Worm (Caenorhabditis elegans): ENCODE data around the gene C54D10.10.

C54D10.10 gene

DNA sequence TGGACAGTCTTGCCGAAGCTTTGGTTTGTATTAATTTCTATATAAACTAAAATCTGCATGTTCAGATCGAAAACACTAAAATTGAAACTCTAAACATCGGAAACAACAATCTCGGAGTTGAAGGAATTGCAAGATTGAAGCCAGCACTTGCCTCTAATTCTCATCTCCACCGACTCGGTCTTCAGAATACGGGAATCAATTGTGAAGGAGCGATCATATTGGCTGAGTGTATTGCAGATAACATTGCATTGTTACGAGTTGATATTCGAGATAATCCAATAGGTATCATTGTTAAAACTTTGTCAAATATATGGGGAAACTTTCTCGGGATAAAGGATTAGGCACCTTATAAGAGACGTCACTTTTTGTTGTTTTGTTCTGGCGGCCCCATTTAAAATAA, 20.5 kb upstream of the C54D10.10 start:
- no peak for TF ChIP-seq tbx-8 (GFP tag; optimal IDR thresholded peaks at IDR 0.05)
- TF ChIP-seq nhr-28 (tag; optimal IDR thresholded peaks at IDR 0.05): no peak
- TF ChIP-seq ceh-39 (tag; optimal IDR thresholded peaks at IDR 0.05): no peak
- TF ChIP-seq blmp-1 (tag; optimal IDR thresholded peaks at IDR 0.05): no peak
- TF ChIP-seq elt-3 (tag; optimal IDR thresholded peaks at IDR 0.05): no peak
- TF ChIP-seq nhr-76 (tag; optimal IDR thresholded peaks at IDR 0.05): no peak
- TF ChIP-seq pha-4 (tag; optimal IDR thresholded peaks at IDR 0.05): no peak
- no peak for TF ChIP-seq unc-120 (tag; optimal IDR thresholded peaks at IDR 0.05; ENCODE audit: poor library complexity, severe bottlenecking)
- TF ChIP-seq unc-62 (GFP tag; optimal IDR thresholded peaks at IDR 0.05): no peak
- TF ChIP-seq nhr-237 (tag; optimal IDR thresholded peaks at IDR 0.05): no peak
- no peak for TF ChIP-seq cnd-1 (tag; optimal IDR thresholded peaks at IDR 0.05)
- no peak for TF ChIP-seq lin-32 (GFP tag; optimal IDR thresholded peaks at IDR 0.05)
- TF ChIP-seq ces-1 (GFP tag; optimal IDR thresholded peaks at IDR 0.05): no peak
- TF ChIP-seq mls-2 (tag; optimal IDR thresholded peaks at IDR 0.05): no peak
- no peak for TF ChIP-seq ztf-11 (tag; optimal IDR thresholded peaks at IDR 0.05)
- TF ChIP-seq lsy-2 (tag; optimal IDR thresholded peaks at IDR 0.05): no peak
- no peak for TF ChIP-seq sem-2 (GFP tag; optimal IDR thresholded peaks at IDR 0.05)
- no peak for TF ChIP-seq snpc-4 (tag; optimal IDR thresholded peaks at IDR 0.05)
- TF ChIP-seq nhr-12 (tag; optimal IDR thresholded peaks at IDR 0.05): no peak
- TF ChIP-seq ceh-43 (GFP tag; optimal IDR thresholded peaks at IDR 0.05): no peak

DNA sequence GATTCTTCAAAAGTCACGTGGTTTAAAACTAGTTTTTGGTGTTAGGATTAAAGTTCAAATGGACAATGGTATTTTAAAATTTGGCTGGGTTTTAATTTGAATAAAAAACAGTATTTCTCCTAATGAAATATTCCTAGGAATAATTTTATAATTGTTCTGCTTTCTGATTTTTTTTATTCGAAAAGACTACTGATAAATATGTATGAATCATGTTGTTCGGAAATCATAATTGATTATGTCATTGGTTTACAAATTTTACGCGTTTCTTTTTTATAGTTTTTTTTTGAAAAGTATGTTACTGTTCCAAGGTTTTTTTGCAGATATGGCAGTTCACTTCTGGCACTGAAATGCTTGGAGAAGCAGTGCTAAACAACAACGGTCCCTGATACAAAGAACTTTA, 18.6 kb upstream of the C54D10.10 start, which contains the start of gene F28C1.3:
Gene F28C1.3, plus strand, starts transcription at position 301 of the 400 bp plus-strand sequence.
- TF ChIP-seq snpc-4 (tag; optimal IDR thresholded peaks at IDR 0.05) (no peak), elt-3 (tag; optimal IDR thresholded peaks at IDR 0.05) (no peak), ham-2 (GFP tag; optimal IDR thresholded peaks at IDR 0.05) (no peak), nhr-28 (tag; optimal IDR thresholded peaks at IDR 0.05) (no peak), unc-62 (GFP tag; optimal IDR thresholded peaks at IDR 0.05) (no peak)

DNA sequence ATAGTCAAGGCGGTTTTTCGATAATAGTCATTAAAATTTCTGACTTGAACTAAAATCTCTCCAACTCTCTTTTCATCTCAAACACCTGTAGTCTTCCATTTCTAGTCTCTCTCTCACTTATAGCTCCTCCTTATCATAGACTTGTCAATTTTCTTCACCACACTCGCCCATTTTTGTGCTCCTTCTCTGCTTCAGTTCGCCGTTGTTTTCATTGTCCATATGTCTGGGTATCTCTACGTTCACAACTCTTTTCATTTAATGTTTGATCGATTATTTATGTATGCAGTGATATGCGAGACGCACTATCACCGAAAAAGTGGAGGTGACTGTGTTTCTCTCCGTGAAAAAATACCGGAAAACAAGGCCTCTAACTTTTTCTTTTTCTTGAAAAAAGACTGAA, 18.0 kb upstream of the C54D10.10 start:
- no peak for TF ChIP-seq ceh-83 (GFP tag; optimal IDR thresholded peaks at IDR 0.05)
- TF ChIP-seq ces-1 (GFP tag; optimal IDR thresholded peaks at IDR 0.05): no peak
- TF ChIP-seq ceh-43 (GFP tag; optimal IDR thresholded peaks at IDR 0.05): no peak
- no peak for TF ChIP-seq unc-39 (tag; optimal IDR thresholded peaks at IDR 0.05)
- TF ChIP-seq ceh-39 (tag; optimal IDR thresholded peaks at IDR 0.05): no peak
- no peak for TF ChIP-seq unc-120 (tag; optimal IDR thresholded peaks at IDR 0.05; ENCODE audit: poor library complexity, severe bottlenecking)
- TF ChIP-seq mab-5 (tag; optimal IDR thresholded peaks at IDR 0.05): no peak
- TF ChIP-seq nhr-28 (tag; optimal IDR thresholded peaks at IDR 0.05): no peak
- TF ChIP-seq nhr-76 (tag; optimal IDR thresholded peaks at IDR 0.05): no peak

DNA sequence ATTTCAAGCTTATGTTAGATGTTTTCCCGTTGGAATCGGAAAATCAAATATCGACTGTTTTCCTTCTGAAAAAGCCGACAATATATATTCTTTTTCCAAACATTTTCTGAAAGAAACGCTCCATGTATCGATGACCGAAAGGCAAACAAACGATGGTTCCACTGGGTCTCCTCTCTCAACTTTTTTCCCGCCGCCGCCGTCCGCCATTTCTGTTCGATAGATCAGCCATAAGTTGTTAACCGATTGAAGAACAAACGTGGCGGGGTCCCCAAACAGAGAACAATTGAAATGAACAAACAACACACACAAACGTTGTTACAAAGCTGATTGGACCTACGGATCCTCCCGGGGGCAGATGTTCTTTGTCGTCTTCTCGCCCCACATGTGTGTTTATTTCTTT, 16.9 kb upstream of the C54D10.10 start:
- TF ChIP-seq ceh-43 (GFP tag; optimal IDR thresholded peaks at IDR 0.05) (no peak), ztf-11 (tag; optimal IDR thresholded peaks at IDR 0.05) (no peak), snpc-4 (tag; optimal IDR thresholded peaks at IDR 0.05) (no peak), elt-3 (tag; optimal IDR thresholded peaks at IDR 0.05) (no peak), nhr-76 (tag; optimal IDR thresholded peaks at IDR 0.05) (no peak), nhr-28 (tag; optimal IDR thresholded peaks at IDR 0.05) (no peak), unc-62 (GFP tag; optimal IDR thresholded peaks at IDR 0.05) (no peak), elt-1 (tag; optimal IDR thresholded peaks at IDR 0.05; ENCODE audit: borderline replicate concordance, insufficient read depth) (no peak), bed-3 (GFP tag; optimal IDR thresholded peaks at IDR 0.05) (no peak), cnd-1 (tag; optimal IDR thresholded peaks at IDR 0.05) (no peak), tbx-8 (GFP tag; optimal IDR thresholded peaks at IDR 0.05) (no peak), drap-1 (GFP tag; optimal IDR thresholded peaks at IDR 0.05) (no peak), ceh-39 (tag; optimal IDR thresholded peaks at IDR 0.05) (no peak), nhr-237 (tag; optimal IDR thresholded peaks at IDR 0.05) (no peak), zip-8 (tag; optimal IDR thresholded peaks at IDR 0.05) (no peak), ces-1 (GFP tag; optimal IDR thresholded peaks at IDR 0.05) (no peak)

DNA sequence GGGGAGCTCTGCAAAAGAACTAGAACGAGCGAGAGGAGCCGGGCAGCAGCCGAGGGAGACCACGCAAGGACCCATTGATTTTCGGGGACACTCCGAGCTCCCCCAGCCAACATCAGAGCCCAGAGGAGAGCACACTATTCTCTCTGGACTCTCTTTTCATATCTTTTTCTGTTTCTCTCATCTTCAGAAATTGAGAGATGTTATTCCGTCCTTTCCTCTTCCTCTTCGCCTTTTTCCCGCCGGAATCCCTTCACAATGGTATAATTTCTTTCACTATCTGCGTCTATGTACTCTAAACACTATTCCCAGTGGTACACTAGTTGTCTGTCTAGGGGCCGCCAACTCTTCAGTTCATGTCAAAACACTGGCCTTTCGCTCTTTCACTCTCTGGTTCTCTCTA, 15.6 kb upstream of the C54D10.10 start:
- TF ChIP-seq tbx-8 (GFP tag; optimal IDR thresholded peaks at IDR 0.05) (no peak), ceh-43 (GFP tag; optimal IDR thresholded peaks at IDR 0.05) (no peak), elt-3 (tag; optimal IDR thresholded peaks at IDR 0.05) (no peak), mep-1 (tag; optimal IDR thresholded peaks at IDR 0.05) (peak; percentile 66), nhr-28 (tag; optimal IDR thresholded peaks at IDR 0.05) (no peak), nhr-12 (tag; optimal IDR thresholded peaks at IDR 0.05) (no peak), bed-3 (GFP tag; optimal IDR thresholded peaks at IDR 0.05) (no peak), flh-1 (GFP tag; optimal IDR thresholded peaks at IDR 0.05) (no peak), cnd-1 (tag; optimal IDR thresholded peaks at IDR 0.05) (no peak), nhr-76 (tag; optimal IDR thresholded peaks at IDR 0.05) (no peak), lsy-2 (tag; optimal IDR thresholded peaks at IDR 0.05) (peak; percentile 20), unc-62 (GFP tag; optimal IDR thresholded peaks at IDR 0.05) (peak; percentile 93), ceh-39 (tag; optimal IDR thresholded peaks at IDR 0.05) (no peak), ztf-11 (tag; optimal IDR thresholded peaks at IDR 0.05) (peak; percentile 61), hlh-1 (tag; optimal IDR thresholded peaks at IDR 0.05) (peak; percentile 49), ham-2 (GFP tag; optimal IDR thresholded peaks at IDR 0.05) (no peak), lin-32 (GFP tag; optimal IDR thresholded peaks at IDR 0.05) (no peak), ces-1 (GFP tag; optimal IDR thresholded peaks at IDR 0.05) (peak; percentile 83), elt-1 (tag; optimal IDR thresholded peaks at IDR 0.05; ENCODE audit: borderline replicate concordance, insufficient read depth) (no peak), sem-2 (GFP tag; optimal IDR thresholded peaks at IDR 0.05) (no peak), snpc-4 (tag; optimal IDR thresholded peaks at IDR 0.05) (no peak), M03D4.4 (tag; optimal IDR thresholded peaks at IDR 0.05) (peak; percentile 38), zip-8 (tag; optimal IDR thresholded peaks at IDR 0.05) (no peak), pha-4 (tag; optimal IDR thresholded peaks at IDR 0.05) (peak; percentile 62), nhr-237 (tag; optimal IDR thresholded peaks at IDR 0.05) (no peak), unc-120 (tag; optimal IDR thresholded peaks at IDR 0.05; ENCODE audit: poor library complexity, severe bottlenecking) (peak; percentile 87), lin-13 (tag; optimal IDR thresholded peaks at IDR 0.05) (no peak), blmp-1 (tag; optimal IDR thresholded peaks at IDR 0.05) (no peak), ceh-83 (GFP tag; optimal IDR thresholded peaks at IDR 0.05) (no peak), sptf-1 (tag; optimal IDR thresholded peaks at IDR 0.05) (peak; percentile 26), mls-2 (tag; optimal IDR thresholded peaks at IDR 0.05) (peak; percentile 25), unc-39 (tag; optimal IDR thresholded peaks at IDR 0.05) (peak; percentile 18), nhr-2 (tag; optimal IDR thresholded peaks at IDR 0.05) (no peak), mab-5 (tag; optimal IDR thresholded peaks at IDR 0.05) (no peak), drap-1 (GFP tag; optimal IDR thresholded peaks at IDR 0.05) (peak; percentile 1)
